Worm (Caenorhabditis elegans) whole organism, L2 larva: ENCODE data around the gene gpch-1.

Experiments
- C34F6.9 ChIP-seq: fragments of 150-350 bp; optimal IDR thresholded peaks from 2 replicates; lab custom pipeline; 2014; ENCODE audit warnings: missing biosample characterization, missing genetic modification characterization
- F13H6.1 ChIP-seq: sonication (generic microtip); optimal IDR thresholded peaks from 2 replicates; lab custom pipeline; 2016; ENCODE audit warnings: missing genetic modification characterization, missing compliant biosample characterization
- R02D3.7 ChIP-seq: fragments of 150-350 bp; optimal IDR thresholded peaks from 2 replicates; lab custom pipeline; 2014; ENCODE audit warnings: missing biosample characterization, missing genetic modification characterization
- ZK546.5 ChIP-seq: sonication (generic microtip); optimal IDR thresholded peaks from 2 replicates; lab custom pipeline; 2017; ENCODE audit warnings: missing biosample characterization, missing genetic modification characterization
- aly-2 ChIP-seq: fragments of 150-350 bp; optimal IDR thresholded peaks from 2 replicates; lab custom pipeline; 2014; ENCODE audit warnings: missing biosample characterization, missing genetic modification characterization
- ama-1 ChIP-seq: fragments of 150-350 bp; optimal IDR thresholded peaks from 2 replicates; lab custom pipeline; 2018; ENCODE audit warnings: inconsistent platforms
- ceh-16 ChIP-seq: fragments of 150-350 bp; optimal IDR thresholded peaks from 2 replicates; lab custom pipeline; 2014; ENCODE audit warnings: missing biosample characterization, missing genetic modification characterization
- ceh-82 ChIP-seq: fragments of 150-350 bp; optimal IDR thresholded peaks from 2 replicates; lab custom pipeline; 2014; ENCODE audit warnings: missing biosample characterization, missing genetic modification characterization
- crh-2 ChIP-seq: sonication (generic microtip); optimal IDR thresholded peaks from 2 replicates; lab custom pipeline; 2017; ENCODE audit warnings: missing biosample characterization, missing genetic modification characterization
- elt-1 ChIP-seq: fragments of 150-350 bp; optimal IDR thresholded peaks from 2 replicates; lab custom pipeline; 2014; ENCODE audit warnings: missing biosample characterization, missing genetic modification characterization
- elt-3 ChIP-seq: sonication (generic microtip); optimal IDR thresholded peaks from 2 replicates; lab custom pipeline; 2017; ENCODE audit warnings: missing biosample characterization, missing genetic modification characterization
- fos-1 ChIP-seq: fragments of 150-350 bp; optimal IDR thresholded peaks from 2 replicates; lab custom pipeline; 2014; ENCODE audit warnings: missing biosample characterization, missing genetic modification characterization
- gmeb-1 ChIP-seq: fragments of 150-350 bp; optimal IDR thresholded peaks from 2 replicates; lab custom pipeline; 2014; ENCODE audit warnings: missing biosample characterization, missing genetic modification characterization
- lin-39 ChIP-seq: fragments of 150-350 bp; optimal IDR thresholded peaks from 2 replicates; lab custom pipeline; 2014; ENCODE audit warnings: missing biosample characterization, missing genetic modification reagents, missing genetic modification characterization
- lsy-2 ChIP-seq, 2 experiments: fragments of 150-350 bp in 1 of 2; sonication (generic microtip) in 1 of 2; optimal IDR thresholded peaks; 2 replicates each; lab custom pipeline; 2014 to 2017; ENCODE audit warnings: missing biosample characterization in 2 of 2, missing genetic modification characterization in 2 of 2
- mbf-1 ChIP-seq: sonication (generic microtip); optimal IDR thresholded peaks from 2 replicates; lab custom pipeline; 2017; ENCODE audit warnings: missing biosample characterization, missing genetic modification characterization
- mdl-1 ChIP-seq, 2 experiments: fragments of 150-350 bp in 1 of 2; sonication (generic microtip) in 1 of 2; optimal IDR thresholded peaks; 2 replicates each; lab custom pipeline; 2017; ENCODE audit warnings: missing biosample characterization in 2 of 2, missing genetic modification characterization in 2 of 2
- nhr-10 ChIP-seq: sonication (generic microtip); optimal IDR thresholded peaks from 2 replicates; lab custom pipeline; 2017; ENCODE audit warnings: missing biosample characterization, missing genetic modification characterization
- nhr-23 ChIP-seq: fragments of 150-350 bp; optimal IDR thresholded peaks from 2 replicates; lab custom pipeline; 2014; ENCODE audit warnings: missing biosample characterization, missing genetic modification reagents, missing genetic modification characterization
- nhr-25 ChIP-seq: fragments of 150-350 bp; sonication (generic microtip); optimal IDR thresholded peaks from 3 replicates; lab custom pipeline; 2014; ENCODE audit warnings: missing biosample characterization, missing genetic modification characterization
- nhr-6 ChIP-seq: fragments of 150-350 bp; optimal IDR thresholded peaks from 2 replicates; lab custom pipeline; 2014; ENCODE audit warnings: missing biosample characterization, missing genetic modification characterization
- peb-1 ChIP-seq: fragments of 150-350 bp; optimal IDR thresholded peaks from 2 replicates; lab custom pipeline; 2014; ENCODE audit warnings: missing biosample characterization, missing genetic modification characterization
- skn-1 ChIP-seq: sonication (generic microtip); optimal IDR thresholded peaks from 2 replicates; lab custom pipeline; 2017; ENCODE audit warnings: missing biosample characterization, missing genetic modification characterization
- sma-3 ChIP-seq: sonication (generic microtip); optimal IDR thresholded peaks from 2 replicates; lab custom pipeline; 2016; ENCODE audit warnings: missing genetic modification reagents, missing genetic modification characterization, missing compliant biosample characterization
- sma-9 ChIP-seq, 2 experiments: fragments of 150-350 bp in 1 of 2; sonication (generic microtip) in 1 of 2; optimal IDR thresholded peaks; 2 replicates each; lab custom pipeline; 2014 to 2016; ENCODE audit warnings: missing genetic modification characterization in 2 of 2, mild to moderate bottlenecking in 1 of 2, missing biosample characterization in 1 of 2, missing compliant biosample characterization in 1 of 2, missing genetic modification reagents in 1 of 2, moderate library complexity in 1 of 2
- snpc-4 ChIP-seq: fragments of 150-350 bp; optimal IDR thresholded peaks from 2 replicates; lab custom pipeline; 2014; ENCODE audit warnings: missing biosample characterization, missing genetic modification characterization
- unc-39 ChIP-seq: fragments of 150-350 bp; optimal IDR thresholded peaks from 2 replicates; lab custom pipeline; 2014; ENCODE audit warnings: missing biosample characterization, missing genetic modification characterization
- unc-55 ChIP-seq: fragments of 150-350 bp; sonication (generic microtip); optimal IDR thresholded peaks from 3 replicates; lab custom pipeline; 2014; ENCODE audit warnings: missing biosample characterization, missing genetic modification reagents, missing genetic modification characterization
- unc-62 ChIP-seq: fragments of 150-350 bp; optimal IDR thresholded peaks from 2 replicates; lab custom pipeline; 2014; ENCODE audit warnings: missing biosample characterization, missing genetic modification reagents, missing genetic modification characterization
- ztf-1 ChIP-seq: fragments of 200-800 bp; sonication (Bioruptor generic); conservative IDR thresholded peaks from 2 replicates; pipeline ENCODE4 v1.3.6; 2022; ENCODE audit warnings: missing genetic modification characterization, missing compliant biosample characterization
- ztf-11 ChIP-seq: sonication (generic microtip); optimal IDR thresholded peaks from 2 replicates; lab custom pipeline; 2017; ENCODE audit warnings: missing biosample characterization, missing genetic modification characterization
- ztf-4 ChIP-seq: fragments of 150-350 bp; optimal IDR thresholded peaks from 2 replicates; lab custom pipeline; 2014; ENCODE audit warnings: missing biosample characterization, missing genetic modification characterization

The gpch-1 gene

DNA sequence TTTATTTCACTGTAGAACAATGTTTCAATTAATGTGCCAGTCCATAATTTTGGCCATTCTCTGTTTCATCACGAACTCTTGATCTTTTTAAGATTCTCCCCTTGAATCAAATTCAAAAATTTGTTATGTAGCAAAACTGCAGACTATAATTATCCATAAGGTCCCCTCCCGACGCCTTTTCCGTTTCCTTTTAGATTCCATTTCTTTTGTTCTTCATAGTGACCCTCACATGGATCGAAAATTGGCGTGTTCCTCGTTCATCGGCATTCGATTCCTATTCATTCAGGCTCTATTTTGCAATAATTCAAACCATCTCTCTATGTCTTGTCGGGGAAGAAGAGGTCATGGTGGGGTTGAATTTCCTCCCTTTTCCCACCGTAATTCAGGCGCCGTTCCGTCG is 36.1 kb downstream of the gpch-1 start:
- TF ChIP-seq F13H6.1 (no peak), ceh-82 (no peak), ZK546.5 (tag; lab: Kevin White, UChicago) (no peak), nhr-10 (tag; lab: Kevin White, UChicago) (no peak), ztf-4 (tag; lab: Kevin White, UChicago) (no peak), elt-1 (tag; lab: Kevin White, UChicago) (no peak), R02D3.7 (tag; lab: Kevin White, UChicago) (no peak), ama-1 (lab: Kevin White, UChicago) (no peak), sma-9 (GFP tag; optimal IDR thresholded peaks at IDR 0.05; lab: Kevin White, UChicago) (no peak), sma-9 (tag; optimal IDR thresholded peaks at IDR 0.05; lab: Kevin White, UChicago) (no peak)

- no peak for TF ChIP-seq ztf-1 (GFP tag; lab: Robert Waterston, UW)
- TF ChIP-seq peb-1, result no peak
- no peak for TF ChIP-seq mdl-1 (tag; optimal IDR thresholded peaks at IDR 0.05; lab: Kevin White, UChicago)
- no peak for TF ChIP-seq sma-3 (GFP tag; lab: Kevin White, UChicago)
- TF ChIP-seq ZK546.5 (tag; lab: Kevin White, UChicago), result no peak
- no peak for TF ChIP-seq R02D3.7 (tag; lab: Kevin White, UChicago)
Measured at ce11 chrIII:4448029-4448428, 39.7 kb downstream of the gpch-1 start.

DNA sequence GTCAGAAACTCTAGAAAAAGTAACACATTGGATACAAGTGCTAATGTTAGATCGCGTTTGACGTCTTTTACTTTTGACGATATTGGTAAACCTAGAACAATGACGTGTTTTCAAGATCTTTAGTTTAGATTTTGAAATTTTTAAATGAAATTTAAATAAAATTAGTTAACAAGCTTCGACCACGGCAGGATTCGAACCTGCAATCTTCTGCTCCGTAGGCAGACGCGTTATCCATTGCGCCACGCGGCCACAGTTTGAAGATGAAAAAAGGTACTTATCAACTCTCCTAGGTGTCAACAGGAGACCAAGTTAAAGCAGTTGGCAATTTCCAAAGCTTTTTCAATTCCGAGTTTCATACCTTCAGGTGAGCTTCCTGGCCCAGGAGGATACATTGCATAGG is 41.0 kb downstream of the gpch-1 start:
- TF ChIP-seq fos-1 (tag; lab: Kevin White, UChicago) (peak; percentile 40), unc-55 (GFP tag; lab: Kevin White, UChicago) (no peak), sma-9 (GFP tag; optimal IDR thresholded peaks at IDR 0.05; lab: Kevin White, UChicago) (no peak), sma-9 (tag; optimal IDR thresholded peaks at IDR 0.05; lab: Kevin White, UChicago) (no peak), lin-39 (tag; lab: Kevin White, UChicago) (no peak), ZK546.5 (tag; lab: Kevin White, UChicago) (no peak), nhr-6 (tag; lab: Kevin White, UChicago) (no peak), lsy-2 (tag; optimal IDR thresholded peaks at IDR 0.05; lab: Kevin White, UChicago) (peak in 1 of 2 experiments; percentile 25), C34F6.9 (peak; percentile 8), crh-2 (tag; lab: Kevin White, UChicago) (no peak), elt-3 (tag; lab: Kevin White, UChicago) (no peak), sma-3 (GFP tag; lab: Kevin White, UChicago) (no peak)

DNA sequence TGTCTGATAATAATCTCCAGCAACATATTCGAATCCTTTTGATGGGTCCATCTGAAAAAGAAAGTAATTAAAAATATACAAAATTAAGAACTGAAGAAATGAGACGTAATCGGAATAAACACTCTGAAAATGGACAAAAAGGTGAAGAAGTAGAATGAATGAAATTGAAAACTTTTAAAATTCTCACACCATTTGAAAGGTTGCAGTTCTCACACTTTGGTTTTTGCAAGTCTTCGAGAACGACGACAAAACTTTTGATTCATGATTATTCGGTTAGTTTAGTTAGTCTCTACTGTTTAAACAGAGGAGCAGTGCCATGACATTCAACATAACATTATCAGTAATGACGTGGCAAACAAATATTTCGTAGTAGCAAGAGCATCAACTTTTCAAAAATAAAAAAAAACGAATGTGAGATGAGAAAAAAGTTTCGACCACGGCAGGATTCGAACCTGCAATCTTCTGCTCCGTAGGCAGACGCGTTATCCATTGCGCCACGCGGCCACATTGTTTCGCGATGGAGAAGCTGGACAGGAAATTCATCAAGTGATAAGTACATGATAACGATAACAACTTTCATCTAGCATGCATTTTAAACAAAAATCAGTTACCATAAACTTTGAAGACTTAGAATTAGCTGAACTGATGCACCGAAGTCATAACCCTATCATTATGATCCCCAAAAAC is 41.7 kb downstream of the gpch-1 start, which contains the start of gene ceh-43:
Gene ceh-43, minus strand, starts transcription at position 51 of the 687 bp plus-strand sequence.
- no peak for TF ChIP-seq elt-3 (tag; lab: Kevin White, UChicago)
- TF ChIP-seq unc-39 (tag; lab: Kevin White, UChicago), result no peak
- TF ChIP-seq snpc-4 (tag; lab: Kevin White, UChicago), result no peak
- no peak for TF ChIP-seq ztf-11
- no peak for TF ChIP-seq R02D3.7 (tag; lab: Kevin White, UChicago)
- no peak for TF ChIP-seq ZK546.5 (tag; lab: Kevin White, UChicago)
- TF ChIP-seq sma-9 (GFP tag; optimal IDR thresholded peaks at IDR 0.05; lab: Kevin White, UChicago), result no peak
- no peak for TF ChIP-seq sma-9 (tag; optimal IDR thresholded peaks at IDR 0.05; lab: Kevin White, UChicago)
- no peak for TF ChIP-seq gmeb-1 (tag; lab: Kevin White, UChicago)

ce11 chrIII:4450773-4451423 is 42.5 kb downstream of the gpch-1 start:
- no peak for TF ChIP-seq aly-2 (tag; lab: Kevin White, UChicago)
- no peak for TF ChIP-seq F13H6.1
- TF ChIP-seq mbf-1 (tag; lab: Kevin White, UChicago), result no peak
- peak; percentile 6 for TF ChIP-seq nhr-25
- TF ChIP-seq ZK546.5 (tag; lab: Kevin White, UChicago), result no peak
- no peak for TF ChIP-seq ceh-82
- no peak for TF ChIP-seq sma-3 (GFP tag; lab: Kevin White, UChicago)
- no peak for TF ChIP-seq unc-62 (GFP tag; lab: Kevin White, UChicago)
- TF ChIP-seq, all 48 proteins: peak for 1

DNA sequence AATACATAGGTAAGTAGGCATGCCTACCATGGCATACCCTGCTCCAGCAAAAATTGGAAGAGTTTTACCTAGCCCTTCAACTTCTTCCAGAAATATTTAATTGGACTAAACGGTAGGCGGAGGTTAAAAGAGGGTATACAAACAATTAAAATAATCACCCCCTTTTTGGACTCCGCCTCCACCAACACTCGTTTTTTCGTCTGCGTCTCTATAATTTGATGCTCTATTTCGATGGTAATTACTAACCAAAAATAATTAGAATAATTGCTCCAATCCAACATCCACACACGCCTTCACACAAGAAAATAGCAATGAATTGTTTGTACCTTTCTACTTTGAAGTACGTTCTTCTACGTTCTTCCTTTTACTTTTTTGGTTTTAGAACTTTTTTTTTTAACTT is 44.4 kb downstream of the gpch-1 start:
- TF ChIP-seq lsy-2 (tag; optimal IDR thresholded peaks at IDR 0.05; lab: Kevin White, UChicago), result peak in 1 of 2 experiments; percentile 32
- peak; percentile 30 for TF ChIP-seq nhr-25
- no peak for TF ChIP-seq nhr-23 (tag; lab: Kevin White, UChicago)
- TF ChIP-seq skn-1, result no peak
- no peak for TF ChIP-seq ceh-16 (tag; lab: Kevin White, UChicago)
